Worm (Caenorhabditis elegans): Measurements from ENCODE around the gene C31B8.9.

Gene C31B8.9

ce11 chrV:2871754-2872504 is 40.9 kb downstream of the C31B8.9 start (continued):
- TF ChIP-seq ceh-62 (tag; optimal IDR thresholded peaks at IDR 0.05): no peak
- TF ChIP-seq ceh-82 (tag; optimal IDR thresholded peaks at IDR 0.05): no peak
- TF ChIP-seq unc-39 (tag; optimal IDR thresholded peaks at IDR 0.05): no peak
- no peak for TF ChIP-seq nhr-11 (tag; optimal IDR thresholded peaks at IDR 0.05)
- TF ChIP-seq nhr-76 (tag; optimal IDR thresholded peaks at IDR 0.05): no peak
- TF ChIP-seq mdl-1 (tag; optimal IDR thresholded peaks at IDR 0.05): no peak
- TF ChIP-seq aha-1 (tag): peak; percentile 95
- no peak for TF ChIP-seq lir-3 (tag; optimal IDR thresholded peaks at IDR 0.05)
- no peak for TF ChIP-seq daf-19 (GFP tag; conservative IDR thresholded peaks at IDR 0.05)
- TF ChIP-seq zfp-2 (tag; optimal IDR thresholded peaks at IDR 0.05): no peak
- no peak for TF ChIP-seq unc-130 (GFP tag; optimal IDR thresholded peaks at IDR 0.05)
- no peak for TF ChIP-seq F49E8.2 (tag; optimal IDR thresholded peaks at IDR 0.05; ENCODE audit: borderline replicate concordance)
- no peak for TF ChIP-seq mes-2 (tag; optimal IDR thresholded peaks at IDR 0.05; ENCODE audit: poor library complexity, severe bottlenecking)
- TF ChIP-seq dmd-8 (GFP tag; IDR thresholded peaks at IDR 0.05): peak; percentile 52; the same call in 1 of the 2 replicates
- TF ChIP-seq zip-11 (GFP tag; IDR thresholded peaks at IDR 0.05): no peak
- no peak for TF ChIP-seq lin-13 (GFP tag; optimal IDR thresholded peaks at IDR 0.05)
- TF ChIP-seq arid-1 (GFP tag; conservative IDR thresholded peaks at IDR 0.05): no peak
- TF ChIP-seq hlh-30 (tag; optimal IDR thresholded peaks at IDR 0.05; ENCODE audit: insufficient read depth): no peak
- peak; percentile 53 for TF ChIP-seq lin-38 (GFP tag; IDR thresholded peaks at IDR 0.05)
- TF ChIP-seq saeg-2 (GFP tag; IDR thresholded peaks at IDR 0.05): no peak
- TF ChIP-seq snpc-4 (tag; optimal IDR thresholded peaks at IDR 0.05): no peak
- no peak for TF ChIP-seq cey-2 (tag; optimal IDR thresholded peaks at IDR 0.05; ENCODE audit: borderline replicate concordance, insufficient read depth)
- TF ChIP-seq hlh-11 (tag; optimal IDR thresholded peaks at IDR 0.05): peak; percentile 30
- no peak for TF ChIP-seq zag-1 (tag; optimal IDR thresholded peaks at IDR 0.05)

DNA sequence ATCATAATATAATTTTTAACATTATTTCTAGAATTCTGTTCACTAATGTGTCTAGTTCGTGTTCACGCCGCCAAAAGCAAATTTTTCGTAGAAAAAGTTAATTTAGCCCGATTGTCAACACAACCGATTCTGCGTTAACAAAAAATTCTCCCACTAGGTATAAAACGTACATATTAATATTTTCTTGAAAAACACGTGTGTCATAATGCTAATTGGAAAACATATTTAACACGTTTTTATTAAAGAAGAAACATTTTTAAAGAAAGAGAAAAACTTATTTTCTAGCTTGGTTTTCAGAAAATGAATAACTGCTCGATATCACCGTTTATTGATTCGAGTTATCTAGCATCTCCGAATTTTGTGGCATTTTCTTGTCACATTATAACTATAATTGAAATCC is 42.7 kb downstream of the C31B8.9 start, which contains the start of gene srh-243:
Gene srh-243, plus strand, starts transcription at position 301 of the 400 bp plus-strand sequence.
- TF ChIP-seq Y48G9A.11 (GFP tag; IDR thresholded peaks at IDR 0.05) (no peak), lin-29 (GFP tag; IDR thresholded peaks at IDR 0.05) (no peak), tag-97 (GFP tag; IDR thresholded peaks at IDR 0.05) (no peak), daf-16 (GFP tag; optimal IDR thresholded peaks at IDR 0.05) (no peak), daf-16 (tag; optimal IDR thresholded peaks at IDR 0.05) (no peak), fos-1 (tag; optimal IDR thresholded peaks at IDR 0.05) (no peak), mxl-3 (GFP tag; optimal IDR thresholded peaks at IDR 0.05) (no peak), hif-1 (tag; optimal IDR thresholded peaks at IDR 0.05) (no peak), dmd-6 (GFP tag; IDR thresholded peaks at IDR 0.05) (no peak), nhr-10 (tag; optimal IDR thresholded peaks at IDR 0.05) (no peak), spr-1 (tag; optimal IDR thresholded peaks at IDR 0.05) (no peak), ceh-82 (tag; optimal IDR thresholded peaks at IDR 0.05) (no peak), saeg-2 (GFP tag; IDR thresholded peaks at IDR 0.05) (no peak), zip-11 (GFP tag; IDR thresholded peaks at IDR 0.05) (no peak), lin-39 (tag; optimal IDR thresholded peaks at IDR 0.05) (no peak), nhr-237 (tag; optimal IDR thresholded peaks at IDR 0.05) (no peak), sdz-12 (GFP tag; optimal IDR thresholded peaks at IDR 0.05) (no peak), zip-2 (tag; optimal IDR thresholded peaks at IDR 0.05) (no peak), lim-7 (GFP tag; IDR thresholded peaks at IDR 0.05) (no peak), attf-4 (tag; optimal IDR thresholded peaks at IDR 0.05) (no peak)

Data from whole organism, L4 larva.